Worm (Caenorhabditis elegans): ENCODE measurements around the gene C01G12.16.

The C01G12.16 gene

ce11 chrIII:4137180-4137579 lies 23.9 kb upstream of the C01G12.16 start:
- TF ChIP-seq unc-98 (GFP tag; IDR thresholded peaks at IDR 0.05) = no peak
- TF ChIP-seq ces-1 (GFP tag; optimal IDR thresholded peaks at IDR 0.05) = no peak
- TF ChIP-seq tlp-1 (tag; optimal IDR thresholded peaks at IDR 0.05) = no peak
- TF ChIP-seq C16A3.4 (tag; optimal IDR thresholded peaks at IDR 0.05) = no peak
- TF ChIP-seq tbx-2 (tag; optimal IDR thresholded peaks at IDR 0.05) = no peak
- TF ChIP-seq mep-1 (tag; optimal IDR thresholded peaks at IDR 0.05) = no peak
- TF ChIP-seq nhr-19 (GFP tag; conservative IDR thresholded peaks at IDR 0.05) = no peak
- TF ChIP-seq skn-1 (tag; optimal IDR thresholded peaks at IDR 0.05) = no peak
- no peak for TF ChIP-seq lin-13 (GFP tag; optimal IDR thresholded peaks at IDR 0.05)
- TF ChIP-seq zip-4 (GFP tag; optimal IDR thresholded peaks at IDR 0.05) = no peak

ce11 chrIII:4143170-4143569 lies 17.9 kb upstream of the C01G12.16 start:
- TF ChIP-seq efl-1 (optimal IDR thresholded peaks at IDR 0.05) (no peak), efl-1 (GFP tag; optimal IDR thresholded peaks at IDR 0.05 in 1 of 2) (peak in 1 of 2 experiments; percentile 15), nhr-20 (tag; optimal IDR thresholded peaks at IDR 0.05) (no peak)

- TF ChIP-seq ztf-4 (tag; optimal IDR thresholded peaks at IDR 0.05) (peak; percentile 4), nhr-12 (tag; optimal IDR thresholded peaks at IDR 0.05) (no peak), C04F5.9 (tag; optimal IDR thresholded peaks at IDR 0.05) (peak; percentile 20), nhr-237 (tag; optimal IDR thresholded peaks at IDR 0.05) (peak; percentile 54), tlp-1 (tag; optimal IDR thresholded peaks at IDR 0.05) (no peak), unc-130 (tag; optimal IDR thresholded peaks at IDR 0.05) (peak; percentile 89), isw-1 (GFP tag; IDR thresholded peaks at IDR 0.05) (peak; percentile 74), snu-23 (GFP tag; optimal IDR thresholded peaks at IDR 0.05) (peak; percentile 91), efl-1 (optimal IDR thresholded peaks at IDR 0.05) (peak; percentile 96 to 98), efl-1 (GFP tag; optimal IDR thresholded peaks at IDR 0.05 in 1 of 2) (peak; percentile 99 to 100), efl-3 (GFP tag; optimal IDR thresholded peaks at IDR 0.05) (no peak), nhr-71 (tag; optimal IDR thresholded peaks at IDR 0.05) (peak; percentile 85), grh-1 (GFP tag; IDR thresholded peaks at IDR 0.05) (peak; percentile 35; the same call in 1 of the 2 replicates), pag-3 (tag; optimal IDR thresholded peaks at IDR 0.05; ENCODE audit: borderline replicate concordance, insufficient read depth) (no peak), C16A3.4 (tag; optimal IDR thresholded peaks at IDR 0.05) (peak; percentile 76), dsc-1 (tag; optimal IDR thresholded peaks at IDR 0.05) (peak; percentile 58), irx-1 (tag; optimal IDR thresholded peaks at IDR 0.05) (peak; percentile 66), skn-1 (tag; optimal IDR thresholded peaks at IDR 0.05) (peak; percentile 70), elt-3 (tag; optimal IDR thresholded peaks at IDR 0.05) (peak in 3 of 6 experiments; percentile 4 to 70 (median 39)), swsn-7 (tag; optimal IDR thresholded peaks at IDR 0.05) (peak; percentile 73), zip-4 (GFP tag; optimal IDR thresholded peaks at IDR 0.05) (peak; percentile 12), xbp-1 (tag; optimal IDR thresholded peaks at IDR 0.05) (peak; percentile 82), nhr-20 (tag; optimal IDR thresholded peaks at IDR 0.05) (peak; percentile 87), lin-39 (tag; optimal IDR thresholded peaks at IDR 0.05) (peak; percentile 27), fkh-8 (tag; optimal IDR thresholded peaks at IDR 0.05) (peak; percentile 76), unc-86 (tag; optimal IDR thresholded peaks at IDR 0.05) (peak; percentile 50), ceh-88 (GFP tag; IDR thresholded peaks at IDR 0.05) (peak; percentile 42; the same call in 1 of the 2 replicates), ceh-82 (tag; optimal IDR thresholded peaks at IDR 0.05) (peak; percentile 33 to 79 (median 37)), sox-4 (tag; optimal IDR thresholded peaks at IDR 0.05) (peak; percentile 29), fos-1 (tag; optimal IDR thresholded peaks at IDR 0.05) (peak; percentile 45), mef-2 (tag; optimal IDR thresholded peaks at IDR 0.05) (no peak), fkh-10 (GFP tag; optimal IDR thresholded peaks at IDR 0.05) (peak; percentile 22), nhr-77 (tag; optimal IDR thresholded peaks at IDR 0.05) (peak; percentile 15), lin-14 (GFP tag; optimal IDR thresholded peaks at IDR 0.05) (peak; percentile 78), mep-1 (tag; optimal IDR thresholded peaks at IDR 0.05) (peak; percentile 92), nhr-19 (GFP tag; conservative IDR thresholded peaks at IDR 0.05) (peak; percentile 81), nhr-11 (tag; optimal IDR thresholded peaks at IDR 0.05) (no peak), aha-1 (tag; optimal IDR thresholded peaks at IDR 0.05) (no peak), C34B4.2 (tag; optimal IDR thresholded peaks at IDR 0.05) (no peak), hlh-4 (tag; optimal IDR thresholded peaks at IDR 0.05) (no peak), unc-98 (GFP tag; IDR thresholded peaks at IDR 0.05) (no peak), elt-2 (tag; optimal IDR thresholded peaks at IDR 0.05) (peak; percentile 28), lsy-2 (tag; optimal IDR thresholded peaks at IDR 0.05) (peak; percentile 98 to 99), pax-3 (tag; optimal IDR thresholded peaks at IDR 0.05) (peak; percentile 50), F16B12.6 (tag; optimal IDR thresholded peaks at IDR 0.05) (peak; percentile 97), lin-13 (GFP tag; optimal IDR thresholded peaks at IDR 0.05) (peak; percentile 34)
Measured at ce11 chrIII:4150919-4151318, 10.1 kb upstream of the C01G12.16 start.

All from whole organism, L1 larva.